Worm (Caenorhabditis elegans) whole organism, L4/young adult: ENCODE measurements around the gene wip-1.

Experiments used
- W03F9.2 ChIP-seq: fragments of 150-350 bp; optimal IDR thresholded peaks from 2 replicates; lab custom pipeline; 2014; ENCODE audit warnings: missing biosample characterization, missing genetic modification characterization
- dao-5 ChIP-seq: sonication (generic microtip); optimal IDR thresholded peaks from 2 replicates; lab custom pipeline; 2016; ENCODE audit warnings: missing genotype, missing genetic modification characterization, moderate library complexity, missing compliant biosample characterization
- him-1 ChIP-seq: sonication (generic microtip); optimal IDR thresholded peaks from 2 replicates; lab custom pipeline; 2016; ENCODE audit warnings: missing genotype, missing genetic modification reagents, missing genetic modification characterization, missing compliant biosample characterization

DNA sequence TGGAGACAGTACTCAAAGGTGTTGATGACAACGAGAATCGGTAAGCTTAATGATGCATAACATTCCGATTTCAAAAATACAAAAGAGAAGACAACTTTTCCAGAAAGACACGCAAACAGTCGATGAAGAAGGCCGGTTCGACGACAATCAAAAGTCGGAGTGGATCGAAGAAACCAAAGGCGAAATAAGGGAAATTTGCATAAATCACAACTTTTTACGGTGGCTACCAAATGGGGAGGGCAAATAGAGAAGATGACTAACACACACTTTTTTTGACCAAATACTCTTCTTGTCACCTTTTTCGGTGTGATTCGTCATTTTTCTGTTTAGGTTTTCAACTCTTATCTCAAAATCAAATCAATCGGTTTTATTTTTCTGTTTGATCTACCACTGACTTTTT, 17.7 kb downstream of the wip-1 start, which contains the start of gene C45G9.6:
- TF ChIP-seq him-1 (no peak), W03F9.2 (tag; lab: Kevin White, UChicago) (no peak), dao-5 (no peak)
